Worm (Caenorhabditis elegans): ENCODE data around the gene C17H12.8.
A peak's percentile ranks its signal among the peaks of the same experiment; 100 is the strongest.

C17H12.8 gene

DNA sequence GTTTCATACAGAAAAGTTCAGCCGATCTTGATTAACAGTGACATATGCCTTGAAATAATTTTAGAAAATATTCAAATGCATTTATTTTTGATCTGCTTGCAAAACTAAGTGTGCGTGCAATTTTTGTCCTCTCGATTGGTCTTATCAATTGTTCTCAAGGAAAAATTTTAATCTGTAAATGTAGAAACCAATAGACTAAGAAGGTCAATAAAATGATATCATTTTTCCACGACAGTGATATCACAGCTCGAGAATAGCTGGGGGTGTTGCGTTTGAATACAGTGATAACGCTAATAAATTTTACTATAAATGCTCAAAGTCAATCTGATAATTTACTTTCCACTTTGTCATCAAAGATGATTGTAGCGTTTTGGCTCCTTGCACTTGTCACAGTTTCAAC, at the start of gene C17H12.8:
Gene C17H12.8 (plus strand): TSS at position 335 of the 400 bp plus-strand sequence.
- TF ChIP-seq unc-62 (GFP tag; optimal IDR thresholded peaks at IDR 0.05), result no peak

DNA sequence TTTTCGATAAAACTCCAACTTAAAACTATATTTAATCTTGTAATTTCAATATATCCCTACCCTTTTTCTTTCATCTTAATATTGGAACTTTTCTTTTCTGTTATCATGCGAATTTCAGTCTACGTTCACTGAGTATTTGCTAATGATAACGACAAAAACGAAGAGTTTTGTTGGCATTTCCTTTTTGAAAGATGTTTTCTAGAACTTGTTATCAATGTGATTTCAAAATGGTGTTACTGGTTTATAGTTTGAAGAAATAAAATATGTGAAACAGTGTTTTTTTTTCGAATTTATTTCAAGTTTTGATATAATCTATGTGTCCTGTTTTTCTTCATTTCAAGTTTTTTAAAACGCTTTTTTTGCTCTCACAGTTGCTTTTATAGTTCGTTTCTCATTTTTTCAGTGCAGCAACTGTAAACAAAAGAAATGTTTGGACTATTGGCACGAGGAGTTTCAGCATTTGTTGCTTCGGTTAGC, 48.1 kb upstream of the C17H12.8 start, which contains the start of gene anat-1:
Gene anat-1 (plus strand): TSS at position 427 of the 477 bp plus-strand sequence.
- no peak for TF ChIP-seq unc-62 (GFP tag; optimal IDR thresholded peaks at IDR 0.05)

DNA sequence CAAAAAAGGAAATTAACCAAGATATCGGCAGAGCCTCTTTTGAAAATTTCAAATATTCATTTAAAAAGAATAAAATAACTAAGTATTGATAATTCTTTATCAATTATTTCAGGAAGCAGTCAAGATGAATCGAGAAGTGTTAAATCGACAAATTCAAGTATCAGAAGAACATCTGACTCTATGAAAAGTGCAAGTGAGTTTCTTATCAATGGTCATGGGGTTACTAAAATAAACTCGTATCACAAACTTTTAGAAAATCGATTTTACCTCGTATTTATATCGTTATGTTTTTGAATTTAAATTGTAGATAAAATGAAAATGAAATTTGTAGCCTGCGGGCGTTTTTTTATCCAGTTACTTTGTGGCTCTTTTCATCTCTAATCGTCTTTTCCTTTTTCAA, 46.9 kb upstream of the C17H12.8 start:
- no peak for TF ChIP-seq unc-62 (GFP tag; optimal IDR thresholded peaks at IDR 0.05)

ce11 chrIV:6777156-6777555, 41.3 kb upstream of the C17H12.8 start:
- TF ChIP-seq unc-62 (GFP tag; optimal IDR thresholded peaks at IDR 0.05), result no peak

- TF ChIP-seq unc-62 (GFP tag; optimal IDR thresholded peaks at IDR 0.05), result no peak
Observed at ce11 chrIV:6785151-6785550, 33.4 kb upstream of the C17H12.8 start, which contains the start of gene dyci-1. Gene dyci-1 (minus strand): TSS chrIV:6785272.

DNA sequence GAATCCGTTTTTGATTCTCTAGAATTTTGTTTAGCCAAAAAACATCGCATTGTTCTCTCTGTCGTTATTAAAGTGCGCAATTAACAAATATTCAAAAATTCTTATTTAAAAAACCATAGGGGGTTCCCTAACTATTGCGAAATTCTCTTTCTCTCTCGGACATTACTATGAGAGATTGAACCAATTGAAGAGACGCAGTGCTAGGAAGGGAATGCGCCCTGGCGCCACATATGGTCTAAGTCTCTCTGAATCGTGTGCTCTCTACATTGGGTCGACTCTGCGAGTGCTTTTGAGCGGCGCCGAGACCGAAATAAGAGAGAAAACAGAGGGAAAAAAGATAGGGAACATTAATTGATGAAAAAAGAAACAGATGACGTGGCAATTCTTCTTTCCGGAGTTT, 32.6 kb upstream of the C17H12.8 start:
- TF ChIP-seq unc-62 (GFP tag; optimal IDR thresholded peaks at IDR 0.05), result no peak

- no peak for TF ChIP-seq unc-62 (GFP tag; optimal IDR thresholded peaks at IDR 0.05)
Observed at ce11 chrIV:6789950-6790349, 28.6 kb upstream of the C17H12.8 start.

- peak; percentile 34 for TF ChIP-seq unc-62 (GFP tag; optimal IDR thresholded peaks at IDR 0.05)
Observed at ce11 chrIV:6790438-6791124, 27.9 kb upstream of the C17H12.8 start, which contains the start of the genes C17H12.2 and vha-8. Gene C17H12.2 (minus strand): TSS chrIV:6790488. Gene vha-8 (plus strand): TSS chrIV:6791074.

- no peak for TF ChIP-seq unc-62 (GFP tag; optimal IDR thresholded peaks at IDR 0.05)
Observed at ce11 chrIV:6792380-6793309, 25.9 kb upstream of the C17H12.8 start.

DNA sequence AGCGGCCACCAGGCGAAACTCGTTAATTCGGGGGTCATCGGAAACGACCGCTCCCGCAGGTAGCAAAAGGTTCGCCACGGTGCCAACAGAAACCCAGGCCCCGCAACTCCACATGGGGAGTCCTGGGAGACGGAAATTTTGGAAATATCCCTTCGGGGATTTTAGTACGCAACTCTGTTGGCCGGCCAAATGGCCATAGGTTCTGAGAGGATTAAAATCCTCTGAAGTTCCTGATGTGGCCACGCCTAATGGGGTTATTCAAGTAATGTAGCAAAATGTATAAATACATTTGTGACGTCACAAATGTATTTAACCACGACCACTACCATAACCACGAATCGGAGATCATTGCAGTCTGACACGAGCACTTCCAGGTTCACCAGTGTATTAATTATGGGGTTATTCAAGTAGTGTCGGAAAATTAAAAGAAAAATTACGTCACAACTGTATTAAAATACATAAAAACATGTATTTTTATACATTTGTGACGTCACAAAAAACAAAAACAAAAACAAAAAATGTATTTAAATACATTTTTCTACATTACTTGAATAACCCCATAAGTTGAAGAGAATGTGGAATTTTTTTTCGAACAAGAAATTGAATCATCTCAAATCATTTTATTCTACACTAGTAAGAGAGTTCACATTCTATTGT, 25.1 kb upstream of the C17H12.8 start:
- no peak for TF ChIP-seq unc-62 (GFP tag; optimal IDR thresholded peaks at IDR 0.05)

- no peak for TF ChIP-seq unc-62 (GFP tag; optimal IDR thresholded peaks at IDR 0.05)
Observed at ce11 chrIV:6795529-6795928, 23.0 kb upstream of the C17H12.8 start, which contains the start of the genes C17H12.3 and C17H12.12. Gene C17H12.3 (minus strand): TSS chrIV:6795629. Gene C17H12.12 (plus strand): TSS chrIV:6795924.

DNA sequence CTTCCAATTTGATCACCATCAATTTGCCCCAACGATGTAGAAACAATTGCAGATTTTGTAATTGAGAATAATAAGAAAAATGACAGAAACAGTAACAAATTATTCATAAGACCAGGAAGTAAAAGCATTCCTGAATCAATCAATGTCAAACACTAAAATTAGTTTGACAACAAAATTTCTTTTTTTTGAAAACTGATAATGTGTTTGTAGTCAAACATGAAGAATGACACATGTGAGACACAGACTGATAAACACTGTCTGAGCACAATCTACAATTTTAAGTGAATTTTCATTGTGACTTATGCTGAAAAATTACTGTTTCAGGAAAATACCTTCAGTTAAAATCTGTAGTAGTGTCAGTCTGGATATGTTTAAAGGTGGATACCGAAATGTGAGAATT, 16.4 kb upstream of the C17H12.8 start, which contains the start of the genes cest-4 and C17H12.11:
Gene cest-4 (minus strand): TSS at position 206 of the 400 bp plus-strand sequence.
Gene C17H12.11 (plus strand): TSS at position 256 of the 400 bp plus-strand sequence.
- no peak for TF ChIP-seq unc-62 (GFP tag; optimal IDR thresholded peaks at IDR 0.05)

- TF ChIP-seq unc-62 (GFP tag; optimal IDR thresholded peaks at IDR 0.05), result no peak
Observed at ce11 chrIV:6803294-6803693, 15.2 kb upstream of the C17H12.8 start.

DNA sequence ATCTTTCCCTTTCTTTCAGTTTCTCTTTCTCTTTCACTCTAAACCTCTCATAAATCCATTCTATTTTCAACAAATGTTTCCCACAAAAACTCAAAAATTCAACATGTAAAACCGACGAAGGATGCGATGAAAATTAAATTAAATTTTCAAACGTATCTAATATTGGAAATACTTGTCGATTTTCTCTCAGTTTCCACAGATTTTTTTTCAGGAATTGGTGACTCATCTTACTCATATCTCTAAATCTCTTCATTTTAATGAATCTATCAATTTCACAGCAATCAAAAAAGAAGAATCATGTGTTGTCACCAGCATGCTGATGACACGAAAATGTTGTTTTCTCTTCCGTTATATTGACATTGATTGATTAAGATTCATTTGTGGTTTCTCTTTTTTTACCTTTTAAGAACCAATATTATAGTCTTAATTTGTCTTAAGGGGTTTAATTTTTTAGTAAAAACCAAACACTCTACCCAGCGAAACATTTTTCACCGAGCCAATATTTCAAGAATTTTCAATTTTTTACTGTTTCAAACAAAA, 14.6 kb upstream of the C17H12.8 start:
- no peak for TF ChIP-seq unc-62 (GFP tag; optimal IDR thresholded peaks at IDR 0.05)

ce11 chrIV:6804815-6805214, 13.7 kb upstream of the C17H12.8 start, which contains the start of gene C17H12.37:
Gene C17H12.37 (plus strand): TSS chrIV:6805115.
- no peak for TF ChIP-seq unc-62 (GFP tag; optimal IDR thresholded peaks at IDR 0.05)

All from whole organism, dauer.